Worm (Caenorhabditis elegans): ENCODE data around the gene C29G2.3.
"Not testable (repeated sequence)": the region's sequence is repeated elsewhere in the genome, so short reads cannot be mapped to it uniquely, and the experiment has no call there.

- TF ChIP-seq hrde-1 (tag; optimal IDR thresholded peaks at IDR 0.05; ENCODE audit: borderline replicate concordance); hlh-12 (tag; optimal IDR thresholded peaks at IDR 0.05); D2030.7 (GFP tag; IDR thresholded peaks at IDR 0.05); lsy-27 (tag; optimal IDR thresholded peaks at IDR 0.05; ENCODE audit: borderline replicate concordance, insufficient read depth); F23B12.7 (tag; optimal IDR thresholded peaks at IDR 0.05; ENCODE audit: insufficient read depth); ztf-28 (GFP tag; IDR thresholded peaks at IDR 0.05); nhr-27 (tag; optimal IDR thresholded peaks at IDR 0.05); pha-4 (tag; optimal IDR thresholded peaks at IDR 0.05); let-526 (GFP tag; IDR thresholded peaks at IDR 0.05); tbx-9 (tag; optimal IDR thresholded peaks at IDR 0.05; ENCODE audit: borderline replicate concordance); ceh-100 (GFP tag; IDR thresholded peaks at IDR 0.05); F37B4.10 (GFP tag; IDR thresholded peaks at IDR 0.05): not testable (repeated sequence)
Measured at ce11 chrV:2561390-2561789, 19.3 kb upstream of the C29G2.3 start, which contains the start of gene gst-10.
